Worm (Caenorhabditis elegans) whole organism, L4 larva: ENCODE data around the gene F42F12.3.

Experiments
- F10B5.3 ChIP-seq: sonication (generic microtip); optimal IDR thresholded peaks from 2 replicates; lab custom pipeline; 2016; ENCODE audit warnings: mild to moderate bottlenecking, missing genetic modification characterization, missing compliant biosample characterization
- F26F4.8 ChIP-seq: fragments of 200-800 bp; sonication (Bioruptor generic); conservative IDR thresholded peaks from 2 replicates; pipeline ENCODE4 v1.3.6; 2022; ENCODE audit warnings: missing genetic modification characterization, missing compliant biosample characterization
- R02D3.7 ChIP-seq: fragments of 150-350 bp; sonication (generic microtip); optimal IDR thresholded peaks from 3 replicates; lab custom pipeline; 2014; ENCODE audit warnings: missing biosample characterization, missing genetic modification characterization
- T20F7.1 ChIP-seq: fragments of 200-800 bp; sonication (Bioruptor generic); optimal IDR thresholded peaks from 2 replicates; lab custom pipeline; 2018; ENCODE audit warnings: mild to moderate bottlenecking, missing genetic modification characterization, missing compliant biosample characterization
- T26A8.4 ChIP-seq: fragments of 200-800 bp; sonication (Bioruptor generic); IDR thresholded peaks from 2 replicates; pipeline ENCODE4 v1.3.6; 2022; ENCODE audit warnings: missing genetic modification characterization, missing compliant biosample characterization
- Y105C5A.15 ChIP-seq: fragments of 200-800 bp; sonication (Bioruptor generic); IDR thresholded peaks from 2 replicates; pipeline ENCODE4 v1.3.6; 2022; ENCODE audit warnings: missing genetic modification characterization, missing compliant biosample characterization
- aha-1 ChIP-seq: fragments of 150-350 bp; peaks from one replicate; lab custom pipeline; 2014; ENCODE audit warnings: missing biosample characterization, missing genetic modification characterization
- attf-4 ChIP-seq: sonication (generic microtip); optimal IDR thresholded peaks from 3 replicates; lab custom pipeline; 2017; ENCODE audit warnings: missing biosample characterization, missing genetic modification characterization
- ceh-20 ChIP-seq: fragments of 200-800 bp; sonication (Bioruptor generic); IDR thresholded peaks from 2 replicates; pipeline ENCODE4 v1.3.6; 2022; ENCODE audit warnings: missing genetic modification reagents, missing genetic modification characterization, missing compliant biosample characterization
- ceh-44 ChIP-seq: fragments of 200-800 bp; sonication (Bioruptor generic); IDR thresholded peaks from 2 replicates; pipeline ENCODE4 v1.3.6; 2022; ENCODE audit warnings: missing genetic modification reagents, missing genetic modification characterization, missing compliant biosample characterization
- ceh-62 ChIP-seq: sonication (generic microtip); optimal IDR thresholded peaks from 2 replicates; lab custom pipeline; 2017; ENCODE audit warnings: missing biosample characterization, missing genetic modification characterization
- ces-1 ChIP-seq: fragments of 150-350 bp; sonication (generic microtip); optimal IDR thresholded peaks from 4 replicates; lab custom pipeline; 2014; ENCODE audit warnings: missing biosample characterization, missing genetic modification reagents, missing genetic modification characterization
- daf-12 ChIP-seq: fragments of 150-350 bp; optimal IDR thresholded peaks from 2 replicates; lab custom pipeline; 2014; ENCODE audit warnings: missing biosample characterization, missing genetic modification reagents, missing genetic modification characterization
- daf-16 ChIP-seq, 3 experiments: sonication (generic microtip); optimal IDR thresholded peaks; 2 replicates each; lab custom pipeline; 2016 to 2017; ENCODE audit warnings: missing genetic modification characterization in 3 of 3, missing genetic modification reagents in 3 of 3, mild to moderate bottlenecking in 2 of 3, missing compliant biosample characterization in 2 of 3, missing biosample characterization in 1 of 3, moderate library complexity in 1 of 3
- dmd-6 ChIP-seq: fragments of 200-800 bp; sonication (Bioruptor generic); IDR thresholded peaks from 2 replicates; pipeline ENCODE4 v1.3.6; 2022; ENCODE audit warnings: missing genetic modification reagents, missing genetic modification characterization, missing compliant biosample characterization
- dve-1 ChIP-seq: sonication (generic microtip); optimal IDR thresholded peaks from 2 replicates; lab custom pipeline; 2017; ENCODE audit warnings: antibody characterized with exemption, mild to moderate bottlenecking, missing genetic modification characterization, missing compliant biosample characterization; ENCODE audit not compliant: insufficient read depth
- fkh-10 ChIP-seq: fragments of 150-350 bp; optimal IDR thresholded peaks from 2 replicates; lab custom pipeline; 2014; ENCODE audit warnings: missing biosample characterization, missing genetic modification reagents, missing genetic modification characterization
- fos-1 ChIP-seq: fragments of 150-350 bp; optimal IDR thresholded peaks from 2 replicates; lab custom pipeline; 2014; ENCODE audit warnings: missing biosample characterization, missing genetic modification characterization
- hlh-11 ChIP-seq: fragments of 200-800 bp; sonication (Bioruptor generic); optimal IDR thresholded peaks from 2 replicates; lab custom pipeline; 2018; ENCODE audit warnings: mild to moderate bottlenecking, missing genetic modification characterization, missing compliant biosample characterization
- hlh-30 ChIP-seq: sonication (generic microtip); optimal IDR thresholded peaks from 2 replicates; lab custom pipeline; 2017; ENCODE audit warnings: antibody characterized with exemption, mild to moderate bottlenecking, missing genetic modification characterization, missing compliant biosample characterization; ENCODE audit not compliant: insufficient read depth
- lim-7 ChIP-seq: fragments of 200-800 bp; sonication (Bioruptor generic); IDR thresholded peaks from 2 replicates; pipeline ENCODE4 v1.3.6; 2022; ENCODE audit warnings: missing genetic modification characterization, missing compliant biosample characterization
- lin-1 ChIP-seq: fragments of 200-800 bp; sonication (Bioruptor generic); IDR thresholded peaks from 2 replicates; pipeline ENCODE4 v1.3.6; 2022; ENCODE audit warnings: missing genetic modification reagents, missing genetic modification characterization, missing compliant biosample characterization
- lin-13 ChIP-seq: fragments of 150-350 bp; optimal IDR thresholded peaks from 2 replicates; lab custom pipeline; 2014; ENCODE audit warnings: missing biosample characterization, missing genetic modification reagents, missing genetic modification characterization
- lin-15B ChIP-seq: fragments of 150-350 bp; sonication (generic microtip); optimal IDR thresholded peaks from 3 replicates; lab custom pipeline; 2014; ENCODE audit warnings: missing biosample characterization, missing genetic modification characterization
- lin-29 ChIP-seq: fragments of 200-800 bp; sonication (Bioruptor generic); IDR thresholded peaks from 2 replicates; pipeline ENCODE4 v1.3.6; 2022; ENCODE audit warnings: missing genetic modification reagents, missing genetic modification characterization, missing compliant biosample characterization
- lin-39 ChIP-seq: fragments of 150-350 bp; optimal IDR thresholded peaks from 2 replicates; lab custom pipeline; 2014; ENCODE audit warnings: missing biosample characterization, missing genetic modification reagents, missing genetic modification characterization
- lir-3 ChIP-seq: sonication (generic microtip); optimal IDR thresholded peaks from 2 replicates; lab custom pipeline; 2016; ENCODE audit warnings: mild to moderate bottlenecking, missing genetic modification characterization, missing compliant biosample characterization
- mdl-1 ChIP-seq, 2 experiments: fragments of 150-350 bp in 1 of 2; sonication (generic microtip) in 1 of 2; optimal IDR thresholded peaks; 2 replicates each; lab custom pipeline; 2014 to 2017; ENCODE audit warnings: missing biosample characterization in 2 of 2, missing genetic modification characterization in 2 of 2
- mep-1 ChIP-seq: fragments of 150-350 bp; sonication (generic microtip); optimal IDR thresholded peaks from 3 replicates; lab custom pipeline; 2014; ENCODE audit warnings: missing biosample characterization, missing genetic modification characterization
- mes-2 ChIP-seq: sonication (generic microtip); optimal IDR thresholded peaks from 2 replicates; lab custom pipeline; 2016; ENCODE audit warnings: missing genotype, mild to moderate bottlenecking, missing genetic modification characterization, missing compliant biosample characterization; ENCODE audit not compliant: poor library complexity, severe bottlenecking
- nhr-10 ChIP-seq: fragments of 150-350 bp; optimal IDR thresholded peaks from 2 replicates; lab custom pipeline; 2014; ENCODE audit warnings: missing biosample characterization, missing genetic modification characterization
- nhr-102 ChIP-seq: sonication (generic microtip); optimal IDR thresholded peaks from 2 replicates; lab custom pipeline; 2016; ENCODE audit warnings: mild to moderate bottlenecking, missing genetic modification characterization, moderate library complexity, missing compliant biosample characterization
- nhr-111 ChIP-seq: fragments of 200-800 bp; sonication (Bioruptor generic); optimal IDR thresholded peaks from 2 replicates; lab custom pipeline; 2018; ENCODE audit warnings: mild to moderate bottlenecking, missing genetic modification characterization, missing compliant biosample characterization
- nhr-25 ChIP-seq: sonication (generic microtip); optimal IDR thresholded peaks from 2 replicates; lab custom pipeline; 2017; ENCODE audit warnings: missing genetic modification characterization, mild to moderate bottlenecking, missing compliant biosample characterization, antibody characterized with exemption, moderate library complexity, borderline replicate concordance; ENCODE audit not compliant: insufficient read depth
- nhr-42 ChIP-seq: fragments of 200-800 bp; sonication (Bioruptor generic); IDR thresholded peaks from 2 replicates; pipeline ENCODE4 v1.3.6; 2022; ENCODE audit warnings: missing genetic modification characterization, missing compliant biosample characterization
- nhr-76 ChIP-seq: fragments of 150-350 bp; optimal IDR thresholded peaks from 2 replicates; lab custom pipeline; 2014; ENCODE audit warnings: missing biosample characterization, missing genetic modification characterization
- nhr-77 ChIP-seq: fragments of 150-350 bp; optimal IDR thresholded peaks from 2 replicates; lab custom pipeline; 2014; ENCODE audit warnings: missing biosample characterization, missing genetic modification characterization
- sdz-12 ChIP-seq: fragments of 200-800 bp; sonication (Bioruptor generic); optimal IDR thresholded peaks from 2 replicates; lab custom pipeline; 2018; ENCODE audit warnings: mild to moderate bottlenecking, missing genetic modification characterization, missing compliant biosample characterization
- skn-1 ChIP-seq: fragments of 150-350 bp; optimal IDR thresholded peaks from 2 replicates; lab custom pipeline; 2014; ENCODE audit warnings: missing biosample characterization, missing genetic modification characterization
- snpc-1.2 ChIP-seq: fragments of 200-800 bp; sonication (Bioruptor generic); IDR thresholded peaks from 2 replicates; pipeline ENCODE4 v1.3.6; 2022; ENCODE audit warnings: missing genetic modification reagents, missing genetic modification characterization, missing compliant biosample characterization
- snpc-4 ChIP-seq: fragments of 150-350 bp; optimal IDR thresholded peaks from 2 replicates; lab custom pipeline; 2014; ENCODE audit warnings: missing biosample characterization, missing genetic modification characterization
- spr-1 ChIP-seq: sonication (generic microtip); optimal IDR thresholded peaks from 2 replicates; lab custom pipeline; 2016; ENCODE audit warnings: mild to moderate bottlenecking, missing genetic modification characterization, missing compliant biosample characterization
- tag-97 ChIP-seq: fragments of 200-800 bp; sonication (Bioruptor generic); IDR thresholded peaks from 2 replicates; pipeline ENCODE4 v1.3.6; 2022; ENCODE audit warnings: missing genetic modification characterization, missing compliant biosample characterization
- tra-1 ChIP-seq: fragments of 200-800 bp; sonication (Bioruptor generic); IDR thresholded peaks from 2 replicates; pipeline ENCODE4 v1.3.6; 2022; ENCODE audit warnings: missing genetic modification reagents, missing genetic modification characterization, missing compliant biosample characterization
- unc-130 ChIP-seq: sonication (generic microtip); optimal IDR thresholded peaks from 2 replicates; lab custom pipeline; 2016; ENCODE audit warnings: missing genetic modification reagents, missing genetic modification characterization, missing compliant biosample characterization
- unc-39 ChIP-seq: sonication (generic microtip); optimal IDR thresholded peaks from 2 replicates; lab custom pipeline; 2017; ENCODE audit warnings: missing biosample characterization, missing genetic modification characterization
- unc-62 ChIP-seq, 3 experiments: fragments of 150-350 bp in 1 of 3; sonication (generic microtip); optimal IDR thresholded peaks in 2 of 3; peaks in 1 of 3; 1 replicate in 1 of 3; 2 replicates in 2 of 3; lab custom pipeline; 2014 to 2017; ENCODE audit warnings: missing biosample characterization in 3 of 3, missing genetic modification characterization in 3 of 3, missing genetic modification reagents in 3 of 3, missing genotype in 1 of 3
- zag-1 ChIP-seq: fragments of 150-350 bp; optimal IDR thresholded peaks from 2 replicates; lab custom pipeline; 2014; ENCODE audit warnings: missing biosample characterization, missing genetic modification characterization
- zfp-3 ChIP-seq: fragments of 200-800 bp; sonication (Bioruptor generic); conservative IDR thresholded peaks from 2 replicates; pipeline ENCODE4 v1.3.6; 2022; ENCODE audit warnings: missing genetic modification reagents, missing genetic modification characterization, missing compliant biosample characterization
- zip-2 ChIP-seq: fragments of 150-350 bp; optimal IDR thresholded peaks from 2 replicates; lab custom pipeline; 2014; ENCODE audit warnings: missing biosample characterization, missing genetic modification characterization
- ztf-7 ChIP-seq: fragments of 150-350 bp; optimal IDR thresholded peaks from 2 replicates; lab custom pipeline; 2014; ENCODE audit warnings: missing biosample characterization, missing genetic modification characterization

The F42F12.3 gene

DNA sequence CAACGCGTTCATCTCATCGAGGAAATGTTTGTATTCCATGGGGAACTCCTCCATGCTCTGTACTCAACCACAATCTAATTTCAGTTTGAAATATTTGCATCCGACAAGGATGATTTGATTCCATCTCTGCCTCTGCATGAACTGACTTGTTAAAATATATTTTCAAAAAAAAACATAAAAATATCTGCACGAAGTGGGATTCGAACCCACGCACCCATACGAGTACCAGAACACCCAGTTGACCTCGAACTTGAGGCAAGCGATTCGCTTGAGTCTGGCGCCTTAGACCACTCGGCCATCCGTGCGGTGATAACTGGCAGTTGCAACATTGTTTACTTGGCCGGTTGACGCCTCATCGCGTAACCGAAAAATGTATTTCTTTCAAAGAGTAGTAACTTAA is 2.6 kb upstream of the F42F12.3 start (continued):
- peak; percentile 54 for TF ChIP-seq dmd-6 (GFP tag; lab: Robert Waterston, UW)
- TF ChIP-seq ceh-44 (GFP tag; lab: Robert Waterston, UW): peak; percentile 81
- peak; percentile 22 to 59 for TF ChIP-seq daf-16 (GFP tag; optimal IDR thresholded peaks at IDR 0.05; lab: Kevin White, UChicago)
- peak; percentile 67 for TF ChIP-seq daf-16 (tag; optimal IDR thresholded peaks at IDR 0.05; lab: Kevin White, UChicago)
- no peak for TF ChIP-seq fos-1 (tag; lab: Kevin White, UChicago)
- no peak for TF ChIP-seq ceh-62
- TF ChIP-seq mep-1: no peak
- TF ChIP-seq nhr-111 (GFP tag; lab: Kevin White, UChicago): no peak
- no peak for TF ChIP-seq Y105C5A.15 (GFP tag; lab: Robert Waterston, UW)
- TF ChIP-seq F26F4.8 (GFP tag; lab: Robert Waterston, UW): peak; percentile 67; the same call in 1 of the 2 replicates
- no peak for TF ChIP-seq dve-1 (tag; lab: Kevin White, UChicago)
- no peak for TF ChIP-seq attf-4 (tag; lab: Kevin White, UChicago)
- peak; percentile 27 for TF ChIP-seq hlh-30
- no peak for TF ChIP-seq lin-15B (tag; lab: Kevin White, UChicago)
- TF ChIP-seq ztf-7 (tag; lab: Kevin White, UChicago): peak; percentile 28
- no peak for TF ChIP-seq T20F7.1 (GFP tag; lab: Kevin White, UChicago)
- no peak for TF ChIP-seq zip-2 (tag; lab: Kevin White, UChicago)
- no peak for TF ChIP-seq fkh-10 (GFP tag; lab: Kevin White, UChicago)
- TF ChIP-seq lin-29 (GFP tag; lab: Robert Waterston, UW): no peak
- no peak for TF ChIP-seq mdl-1 (tag; optimal IDR thresholded peaks at IDR 0.05; lab: Kevin White, UChicago)
- TF ChIP-seq snpc-4: no peak
- TF ChIP-seq spr-1 (tag; lab: Kevin White, UChicago): peak; percentile 10
- peak; percentile 42; the same call in 1 of the 2 replicates for TF ChIP-seq ceh-20 (GFP tag; lab: Robert Waterston, UW)
- TF ChIP-seq unc-39 (tag; lab: Kevin White, UChicago): no peak
- no peak for TF ChIP-seq daf-12 (tag; lab: Kevin White, UChicago)
- TF ChIP-seq aha-1 (tag; lab: Kevin White, UChicago): peak; percentile 92
- TF ChIP-seq nhr-77 (tag; lab: Kevin White, UChicago): no peak
- TF ChIP-seq R02D3.7 (tag; lab: Kevin White, UChicago): no peak
- TF ChIP-seq zfp-3 (GFP tag; lab: Robert Waterston, UW): 0 out of 2 replicates have a peak, but pooled peaks have one; percentile 53
- TF ChIP-seq tra-1: peak; percentile 63; the same call in 1 of the 2 replicates
- TF ChIP-seq nhr-25: no peak
- no peak for TF ChIP-seq skn-1
- TF ChIP-seq T26A8.4 (GFP tag; lab: Robert Waterston, UW): peak; percentile 50
- no peak for TF ChIP-seq nhr-10 (tag; lab: Kevin White, UChicago)
- TF ChIP-seq ces-1 (GFP tag; lab: Kevin White, UChicago): no peak
- TF ChIP-seq nhr-102: no peak
- TF ChIP-seq nhr-76 (tag; lab: Kevin White, UChicago): no peak
- no peak for TF ChIP-seq F10B5.3
- TF ChIP-seq sdz-12 (GFP tag; lab: Kevin White, UChicago): no peak
- TF ChIP-seq lin-13: peak; percentile 14
- no peak for TF ChIP-seq lir-3 (tag; lab: Kevin White, UChicago)
- TF ChIP-seq snpc-1.2 (GFP tag; lab: Robert Waterston, UW): peak; percentile 89
- TF ChIP-seq lin-39 (tag; lab: Kevin White, UChicago): no peak
- peak; percentile 77 for TF ChIP-seq mes-2
- no peak for TF ChIP-seq tag-97 (GFP tag; lab: Robert Waterston, UW)
- TF ChIP-seq lin-1: no peak
- TF ChIP-seq unc-62 (GFP tag; optimal IDR thresholded peaks at IDR 0.05 in 1 of 2; lab: Kevin White, UChicago): no peak
- no peak for TF ChIP-seq unc-62 (tag; optimal IDR thresholded peaks at IDR 0.05; lab: Kevin White, UChicago)
- TF ChIP-seq nhr-42 (GFP tag; lab: Robert Waterston, UW): no peak
- peak; percentile 51 for TF ChIP-seq hlh-11 (tag; lab: Kevin White, UChicago)
- no peak for TF ChIP-seq zag-1
- TF ChIP-seq unc-130 (GFP tag; lab: Kevin White, UChicago): peak; percentile 31
- TF ChIP-seq lim-7 (GFP tag; lab: Robert Waterston, UW): peak; percentile 85
